Worm (Caenorhabditis elegans) whole organism, young adult: ENCODE results near the gene rnh-1.0.

Experiments
- B0019.2 ChIP-seq: fragments of 200-800 bp; sonication (Bioruptor generic); conservative IDR thresholded peaks from 2 replicates; pipeline ENCODE4 v1.3.6; 2022; ENCODE audit warnings: missing genetic modification reagents, missing genetic modification characterization, missing compliant biosample characterization
- F22D6.2 ChIP-seq: sonication (generic microtip); optimal IDR thresholded peaks from 2 replicates; lab custom pipeline; 2016; ENCODE audit warnings: mild to moderate bottlenecking, missing genetic modification characterization, missing compliant biosample characterization
- F23B12.7 ChIP-seq: sonication (generic microtip); optimal IDR thresholded peaks from 2 replicates; lab custom pipeline; 2017; ENCODE audit warnings: missing genetic modification characterization, mild to moderate bottlenecking, missing compliant biosample characterization, antibody characterized with exemption, moderate library complexity; ENCODE audit not compliant: insufficient read depth
- F39B2.1 ChIP-seq: fragments of 200-800 bp; sonication (Bioruptor generic); IDR thresholded peaks from 2 replicates; pipeline ENCODE4 v1.3.6; 2022; ENCODE audit warnings: missing genetic modification reagents, missing genetic modification characterization, missing compliant biosample characterization
- T26A5.8 ChIP-seq: sonication (generic microtip); optimal IDR thresholded peaks from 2 replicates; lab custom pipeline; 2016; ENCODE audit warnings: missing genetic modification characterization, missing compliant biosample characterization
- Y56A3A.18 ChIP-seq: fragments of 200-800 bp; sonication (Bioruptor generic); IDR thresholded peaks from 2 replicates; pipeline ENCODE4 v1.3.6; 2022; ENCODE audit warnings: missing genetic modification reagents, missing genetic modification characterization, missing compliant biosample characterization
- Y79H2A.3 ChIP-seq: fragments of 200-800 bp; sonication (Bioruptor generic); conservative IDR thresholded peaks from 2 replicates; pipeline ENCODE4 v1.3.6; 2022; ENCODE audit warnings: missing genetic modification reagents, missing genetic modification characterization, missing compliant biosample characterization
- akir-1 ChIP-seq: fragments of 200-800 bp; sonication (Bioruptor generic); optimal IDR thresholded peaks from 2 replicates; lab custom pipeline; 2018; ENCODE audit warnings: mild to moderate bottlenecking, missing genetic modification characterization, moderate library complexity, missing compliant biosample characterization
- aptf-3 ChIP-seq: fragments of 200-800 bp; sonication (Bioruptor generic); IDR thresholded peaks from 2 replicates; pipeline ENCODE4 v1.3.6; 2022; ENCODE audit warnings: missing genetic modification characterization, missing compliant biosample characterization
- cebp-1 ChIP-seq, 2 experiments: fragments of 200-800 bp in 1 of 2; sonication (Bioruptor generic) in 1 of 2; sonication (generic microtip) in 1 of 2; IDR thresholded peaks in 1 of 2; optimal IDR thresholded peaks in 1 of 2; 2 replicates each; pipeline versions ENCODE4 v1.3.6 to Lab custom; 2017 to 2022; ENCODE audit warnings: missing compliant biosample characterization in 2 of 2, missing genetic modification characterization in 2 of 2, mild to moderate bottlenecking in 1 of 2, missing genetic modification reagents in 1 of 2, moderate library complexity in 1 of 2
- ceh-58 ChIP-seq: fragments of 200-800 bp; sonication (Bioruptor generic); IDR thresholded peaks from 2 replicates; pipeline ENCODE4 v1.3.6; 2022; ENCODE audit warnings: missing genetic modification characterization, missing compliant biosample characterization
- ceh-79 ChIP-seq: sonication (generic microtip); optimal IDR thresholded peaks from 2 replicates; lab custom pipeline; 2017; ENCODE audit warnings: mild to moderate bottlenecking, missing genetic modification characterization, missing compliant biosample characterization
- chd-7 ChIP-seq: sonication (generic microtip); optimal IDR thresholded peaks from 2 replicates; lab custom pipeline; 2016; ENCODE audit warnings: mild to moderate bottlenecking, missing genetic modification characterization, moderate library complexity, missing compliant biosample characterization
- egl-44 ChIP-seq: fragments of 200-800 bp; sonication (Bioruptor generic); IDR thresholded peaks from 2 replicates; pipeline ENCODE4 v1.3.6; 2022; ENCODE audit warnings: missing genetic modification reagents, missing genetic modification characterization, missing compliant biosample characterization
- hmg-1.2 ChIP-seq: fragments of 200-800 bp; sonication (Bioruptor generic); IDR thresholded peaks from 2 replicates; pipeline ENCODE4 v1.3.6; 2022; ENCODE audit warnings: missing genetic modification reagents, missing genetic modification characterization, missing compliant biosample characterization
- lin-26 ChIP-seq: fragments of 200-800 bp; sonication (Bioruptor generic); IDR thresholded peaks from 2 replicates; pipeline ENCODE4 v1.3.6; 2022; ENCODE audit warnings: missing genetic modification reagents, missing genetic modification characterization, missing compliant biosample characterization
- mxl-1 ChIP-seq: sonication (generic microtip); optimal IDR thresholded peaks from 2 replicates; lab custom pipeline; 2016; ENCODE audit warnings: missing genetic modification characterization, missing compliant biosample characterization
- nfya-1 ChIP-seq: sonication (generic microtip); optimal IDR thresholded peaks from 2 replicates; lab custom pipeline; 2017; ENCODE audit warnings: antibody characterized with exemption, missing compliant biosample characterization, missing genetic modification characterization, borderline replicate concordance; ENCODE audit not compliant: insufficient read depth
- nfyb-1 ChIP-seq: fragments of 200-800 bp; sonication (Bioruptor generic); IDR thresholded peaks from 2 replicates; pipeline ENCODE4 v1.3.6; 2022; ENCODE audit warnings: missing genetic modification reagents, missing genetic modification characterization, missing compliant biosample characterization
- nhr-179 ChIP-seq: sonication (generic microtip); optimal IDR thresholded peaks from 2 replicates; lab custom pipeline; 2016; ENCODE audit warnings: mild to moderate bottlenecking, missing genetic modification characterization, missing compliant biosample characterization
- nhr-27 ChIP-seq: fragments of 200-800 bp; sonication (Bioruptor generic); optimal IDR thresholded peaks from 2 replicates; lab custom pipeline; 2018; ENCODE audit warnings: mild to moderate bottlenecking, missing genetic modification characterization, moderate library complexity, missing compliant biosample characterization
- nhr-80 ChIP-seq: sonication (generic microtip); optimal IDR thresholded peaks from 2 replicates; lab custom pipeline; 2016; ENCODE audit warnings: missing genetic modification characterization, missing compliant biosample characterization
- rec-8 ChIP-seq, 2 experiments: sonication (generic microtip); optimal IDR thresholded peaks; 2 replicates each; lab custom pipeline; 2016; ENCODE audit warnings: mild to moderate bottlenecking in 2 of 2, missing genetic modification characterization in 2 of 2, missing genetic modification reagents in 2 of 2, missing genotype in 2 of 2, missing biosample characterization in 1 of 2, missing compliant biosample characterization in 1 of 2, moderate library complexity in 1 of 2
- repo-1 ChIP-seq: sonication (generic microtip); optimal IDR thresholded peaks from 2 replicates; lab custom pipeline; 2017; ENCODE audit warnings: mild to moderate bottlenecking, missing genetic modification characterization, missing compliant biosample characterization
- snpc-1.1 ChIP-seq: sonication (generic microtip); optimal IDR thresholded peaks from 2 replicates; lab custom pipeline; 2017; ENCODE audit warnings: missing genetic modification characterization, mild to moderate bottlenecking, missing compliant biosample characterization, antibody characterized with exemption, moderate library complexity, missing genotype, missing genetic modification reagents; ENCODE audit not compliant: insufficient read depth
- sptf-2 ChIP-seq: fragments of 200-800 bp; sonication (Bioruptor generic); optimal IDR thresholded peaks from 2 replicates; lab custom pipeline; 2018; ENCODE audit warnings: mild to moderate bottlenecking, missing genetic modification characterization, missing compliant biosample characterization
- unc-62 ChIP-seq: fragments of 150-350 bp; optimal IDR thresholded peaks from 2 replicates; lab custom pipeline; 2014; ENCODE audit warnings: missing biosample characterization, missing genetic modification reagents, missing genetic modification characterization

Gene rnh-1.0

ce11 chrII:4959719-4960118, 35.4 kb upstream of the rnh-1.0 start, which contains the start of gene ulp-2:
ulp-2 (minus strand) TSS chrII:4959876.
- no peak for TF ChIP-seq cebp-1 (GFP tag; IDR thresholded peaks at IDR 0.05; lab: Robert Waterston, UW)
- no peak for TF ChIP-seq cebp-1 (tag; optimal IDR thresholded peaks at IDR 0.05; lab: Kevin White, UChicago)
- peak; percentile 15; the same call in 1 of the 2 replicates for TF ChIP-seq hmg-1.2 (GFP tag; lab: Robert Waterston, UW)

ce11 chrII:4960690-4961089, 34.4 kb upstream of the rnh-1.0 start:
- TF ChIP-seq Y56A3A.18, result no peak
- peak; percentile 45 for TF ChIP-seq nhr-80 (tag; lab: Kevin White, UChicago)
- TF ChIP-seq, all 124 proteins: peak for 1

- no peak for TF ChIP-seq rec-8 (tag; optimal IDR thresholded peaks at IDR 0.05; lab: Kevin White, UChicago)
- no peak for TF ChIP-seq aptf-3 (GFP tag; lab: Robert Waterston, UW)
- no peak for TF ChIP-seq mxl-1 (tag; lab: Kevin White, UChicago)
- TF ChIP-seq hmg-1.2 (GFP tag; lab: Robert Waterston, UW), result no peak
Observed at ce11 chrII:4966576-4966975, 28.6 kb upstream of the rnh-1.0 start.

ce11 chrII:4967636-4968035, 27.5 kb upstream of the rnh-1.0 start:
- TF ChIP-seq nhr-80 (tag; lab: Kevin White, UChicago) (peak; percentile 81), unc-62 (GFP tag; lab: Kevin White, UChicago) (no peak)
- TF ChIP-seq, all 124 proteins: peak for 1

ce11 chrII:4968863-4969262, 26.3 kb upstream of the rnh-1.0 start, which contains the start of gene shc-2:
shc-2 (plus strand) TSS chrII:4969163.
- TF ChIP-seq sptf-2 (GFP tag; lab: Kevin White, UChicago) (no peak), hmg-1.2 (GFP tag; lab: Robert Waterston, UW) (no peak), nhr-179 (tag; lab: Kevin White, UChicago) (no peak)

- TF ChIP-seq Y56A3A.18, result no peak
- TF ChIP-seq F39B2.1 (GFP tag; lab: Robert Waterston, UW), result no peak
- no peak for TF ChIP-seq akir-1 (GFP tag; lab: Kevin White, UChicago)
- TF ChIP-seq ceh-58, result no peak
- TF ChIP-seq repo-1 (tag; lab: Kevin White, UChicago), result no peak
- no peak for TF ChIP-seq chd-7
- no peak for TF ChIP-seq nhr-27 (tag; lab: Kevin White, UChicago)
- TF ChIP-seq snpc-1.1 (tag; lab: Kevin White, UChicago), result no peak
- TF ChIP-seq F22D6.2, result no peak
- no peak for TF ChIP-seq lin-26 (GFP tag; lab: Robert Waterston, UW)
- TF ChIP-seq, all 124 proteins: peak for 0
Observed at ce11 chrII:4974448-4974951, 20.6 kb upstream of the rnh-1.0 start.

ce11 chrII:4975311-4975710, 19.8 kb upstream of the rnh-1.0 start:
- TF ChIP-seq egl-44 (GFP tag; lab: Robert Waterston, UW), result no peak
- no peak for TF ChIP-seq B0019.2 (GFP tag; lab: Robert Waterston, UW)
- TF ChIP-seq ceh-79 (tag; lab: Kevin White, UChicago), result no peak
- no peak for TF ChIP-seq nfyb-1 (GFP tag; lab: Robert Waterston, UW)
- no peak for TF ChIP-seq nfya-1 (tag; lab: Kevin White, UChicago)
- no peak for TF ChIP-seq Y79H2A.3
- no peak for TF ChIP-seq T26A5.8 (tag; lab: Kevin White, UChicago)
- no peak for TF ChIP-seq F23B12.7 (tag; lab: Kevin White, UChicago)
- TF ChIP-seq, all 124 proteins: peak for 0
